Fruit fly (Drosophila melanogaster): ENCODE measurements around the gene CG32413.

- TF ChIP-seq h (GFP tag; optimal IDR thresholded peaks at IDR 0.05) = no peak
- no peak for TF ChIP-seq lola (GFP tag; optimal IDR thresholded peaks at IDR 0.05)
- no peak for TF ChIP-seq pan (optimal IDR thresholded peaks at IDR 0.05)
- no peak for TF ChIP-seq brk (GFP tag; optimal IDR thresholded peaks at IDR 0.05)
Measured at dm6 chr3L:5940431-5940830, 36.6 kb upstream of the CG32413 start.

Data from whole organism, wandering third instar larva.